Worm (Caenorhabditis elegans) whole organism, L2 larva: ENCODE data around the gene mpk-1.

Source experiments
- C34F6.9 ChIP-seq: fragments of 150-350 bp; optimal IDR thresholded peaks from 2 replicates; lab custom pipeline; 2014; ENCODE audit warnings: missing biosample characterization, missing genetic modification characterization
- R02D3.7 ChIP-seq: fragments of 150-350 bp; optimal IDR thresholded peaks from 2 replicates; lab custom pipeline; 2014; ENCODE audit warnings: missing biosample characterization, missing genetic modification characterization
- Y55F3AM.14 ChIP-seq: fragments of 200-800 bp; sonication (Bioruptor generic); optimal IDR thresholded peaks from 2 replicates; lab custom pipeline; 2018; ENCODE audit warnings: mild to moderate bottlenecking, missing genetic modification characterization, missing compliant biosample characterization
- ZK546.5 ChIP-seq: sonication (generic microtip); optimal IDR thresholded peaks from 2 replicates; lab custom pipeline; 2017; ENCODE audit warnings: missing biosample characterization, missing genetic modification characterization
- alr-1 ChIP-seq: fragments of 150-350 bp; optimal IDR thresholded peaks from 2 replicates; lab custom pipeline; 2014; ENCODE audit warnings: missing biosample characterization, missing genetic modification characterization
- ama-1 ChIP-seq: fragments of 150-350 bp; optimal IDR thresholded peaks from 2 replicates; lab custom pipeline; 2018; ENCODE audit warnings: inconsistent platforms
- blmp-1 ChIP-seq: sonication (generic microtip); optimal IDR thresholded peaks from 2 replicates; lab custom pipeline; 2017; ENCODE audit warnings: missing genetic modification characterization, mild to moderate bottlenecking, missing compliant biosample characterization, antibody characterized with exemption, moderate library complexity; ENCODE audit not compliant: insufficient read depth
- ceh-16 ChIP-seq: fragments of 150-350 bp; optimal IDR thresholded peaks from 2 replicates; lab custom pipeline; 2014; ENCODE audit warnings: missing biosample characterization, missing genetic modification characterization
- ceh-82 ChIP-seq: fragments of 150-350 bp; optimal IDR thresholded peaks from 2 replicates; lab custom pipeline; 2014; ENCODE audit warnings: missing biosample characterization, missing genetic modification characterization
- crh-2 ChIP-seq: sonication (generic microtip); optimal IDR thresholded peaks from 2 replicates; lab custom pipeline; 2017; ENCODE audit warnings: missing biosample characterization, missing genetic modification characterization
- dmd-4 ChIP-seq: sonication (generic microtip); optimal IDR thresholded peaks from 2 replicates; lab custom pipeline; 2017; ENCODE audit warnings: missing biosample characterization, missing genetic modification characterization
- egl-27 ChIP-seq: sonication (generic microtip); optimal IDR thresholded peaks from 3 replicates; lab custom pipeline; 2017; ENCODE audit warnings: missing biosample characterization, missing genetic modification reagents, missing genetic modification characterization
- elt-1 ChIP-seq: fragments of 150-350 bp; optimal IDR thresholded peaks from 2 replicates; lab custom pipeline; 2014; ENCODE audit warnings: missing biosample characterization, missing genetic modification characterization
- fos-1 ChIP-seq: fragments of 150-350 bp; optimal IDR thresholded peaks from 2 replicates; lab custom pipeline; 2014; ENCODE audit warnings: missing biosample characterization, missing genetic modification characterization
- gmeb-1 ChIP-seq: fragments of 150-350 bp; optimal IDR thresholded peaks from 2 replicates; lab custom pipeline; 2014; ENCODE audit warnings: missing biosample characterization, missing genetic modification characterization
- lin-13 ChIP-seq: fragments of 150-350 bp; optimal IDR thresholded peaks from 2 replicates; lab custom pipeline; 2014; ENCODE audit warnings: missing biosample characterization, missing genetic modification reagents, missing genetic modification characterization
- lin-39 ChIP-seq: fragments of 150-350 bp; optimal IDR thresholded peaks from 2 replicates; lab custom pipeline; 2014; ENCODE audit warnings: missing biosample characterization, missing genetic modification reagents, missing genetic modification characterization
- lsy-2 ChIP-seq, 2 experiments: fragments of 150-350 bp in 1 of 2; sonication (generic microtip) in 1 of 2; optimal IDR thresholded peaks; 2 replicates each; lab custom pipeline; 2014 to 2017; ENCODE audit warnings: missing biosample characterization in 2 of 2, missing genetic modification characterization in 2 of 2
- mbf-1 ChIP-seq: sonication (generic microtip); optimal IDR thresholded peaks from 2 replicates; lab custom pipeline; 2017; ENCODE audit warnings: missing biosample characterization, missing genetic modification characterization
- nhr-10 ChIP-seq: sonication (generic microtip); optimal IDR thresholded peaks from 2 replicates; lab custom pipeline; 2017; ENCODE audit warnings: missing biosample characterization, missing genetic modification characterization
- nhr-11 ChIP-seq: fragments of 150-350 bp; optimal IDR thresholded peaks from 2 replicates; lab custom pipeline; 2014; ENCODE audit warnings: missing biosample characterization, missing genetic modification characterization
- nhr-12 ChIP-seq: fragments of 150-350 bp; optimal IDR thresholded peaks from 2 replicates; lab custom pipeline; 2014; ENCODE audit warnings: missing biosample characterization, missing genetic modification characterization
- nhr-129 ChIP-seq: fragments of 150-350 bp; optimal IDR thresholded peaks from 2 replicates; lab custom pipeline; 2014; ENCODE audit warnings: missing biosample characterization, missing genetic modification characterization
- nhr-21 ChIP-seq: fragments of 150-350 bp; optimal IDR thresholded peaks from 2 replicates; lab custom pipeline; 2014; ENCODE audit warnings: missing biosample characterization, missing genetic modification characterization
- nhr-23 ChIP-seq: fragments of 150-350 bp; optimal IDR thresholded peaks from 2 replicates; lab custom pipeline; 2014; ENCODE audit warnings: missing biosample characterization, missing genetic modification reagents, missing genetic modification characterization
- nhr-237 ChIP-seq: fragments of 150-350 bp; optimal IDR thresholded peaks from 2 replicates; lab custom pipeline; 2014; ENCODE audit warnings: missing biosample characterization, missing genetic modification characterization
- nhr-6 ChIP-seq: fragments of 150-350 bp; optimal IDR thresholded peaks from 2 replicates; lab custom pipeline; 2014; ENCODE audit warnings: missing biosample characterization, missing genetic modification characterization
- nhr-77 ChIP-seq: fragments of 150-350 bp; optimal IDR thresholded peaks from 2 replicates; lab custom pipeline; 2014; ENCODE audit warnings: missing biosample characterization, missing genetic modification characterization
- peb-1 ChIP-seq: fragments of 150-350 bp; optimal IDR thresholded peaks from 2 replicates; lab custom pipeline; 2014; ENCODE audit warnings: missing biosample characterization, missing genetic modification characterization
- sem-4 ChIP-seq: fragments of 150-350 bp; optimal IDR thresholded peaks from 2 replicates; lab custom pipeline; 2014; ENCODE audit warnings: missing biosample characterization, missing genetic modification reagents, missing genetic modification characterization
- skn-1 ChIP-seq: sonication (generic microtip); optimal IDR thresholded peaks from 2 replicates; lab custom pipeline; 2017; ENCODE audit warnings: missing biosample characterization, missing genetic modification characterization
- sma-3 ChIP-seq: sonication (generic microtip); optimal IDR thresholded peaks from 2 replicates; lab custom pipeline; 2016; ENCODE audit warnings: missing genetic modification reagents, missing genetic modification characterization, missing compliant biosample characterization
- sma-9 ChIP-seq, 2 experiments: fragments of 150-350 bp in 1 of 2; sonication (generic microtip) in 1 of 2; optimal IDR thresholded peaks; 2 replicates each; lab custom pipeline; 2014 to 2016; ENCODE audit warnings: missing genetic modification characterization in 2 of 2, mild to moderate bottlenecking in 1 of 2, missing biosample characterization in 1 of 2, missing compliant biosample characterization in 1 of 2, missing genetic modification reagents in 1 of 2, moderate library complexity in 1 of 2
- snpc-4 ChIP-seq: fragments of 150-350 bp; optimal IDR thresholded peaks from 2 replicates; lab custom pipeline; 2014; ENCODE audit warnings: missing biosample characterization, missing genetic modification characterization
- unc-39 ChIP-seq: fragments of 150-350 bp; optimal IDR thresholded peaks from 2 replicates; lab custom pipeline; 2014; ENCODE audit warnings: missing biosample characterization, missing genetic modification characterization
- unc-55 ChIP-seq: fragments of 150-350 bp; sonication (generic microtip); optimal IDR thresholded peaks from 3 replicates; lab custom pipeline; 2014; ENCODE audit warnings: missing biosample characterization, missing genetic modification reagents, missing genetic modification characterization
- unc-62 ChIP-seq: fragments of 150-350 bp; optimal IDR thresholded peaks from 2 replicates; lab custom pipeline; 2014; ENCODE audit warnings: missing biosample characterization, missing genetic modification reagents, missing genetic modification characterization
- zag-1 ChIP-seq: fragments of 150-350 bp; optimal IDR thresholded peaks from 2 replicates; lab custom pipeline; 2014; ENCODE audit warnings: missing biosample characterization, missing genetic modification characterization
- ztf-11 ChIP-seq: sonication (generic microtip); optimal IDR thresholded peaks from 2 replicates; lab custom pipeline; 2017; ENCODE audit warnings: missing biosample characterization, missing genetic modification characterization
- ztf-4 ChIP-seq: fragments of 150-350 bp; optimal IDR thresholded peaks from 2 replicates; lab custom pipeline; 2014; ENCODE audit warnings: missing biosample characterization, missing genetic modification characterization

The mpk-1 gene

ce11 chrIII:4234642-4235295 lies 6.9 kb upstream of the mpk-1 start:
- no peak for TF ChIP-seq ama-1 (lab: Kevin White, UChicago)
- no peak for TF ChIP-seq alr-1 (tag; lab: Kevin White, UChicago)
- no peak for TF ChIP-seq zag-1 (tag; lab: Kevin White, UChicago)
- no peak for TF ChIP-seq unc-62
- TF ChIP-seq mbf-1 (tag; lab: Kevin White, UChicago): no peak
- TF ChIP-seq ceh-16 (tag; lab: Kevin White, UChicago): no peak
- TF ChIP-seq dmd-4 (tag; lab: Kevin White, UChicago): no peak
- TF ChIP-seq egl-27 (tag; lab: Kevin White, UChicago): no peak
- no peak for TF ChIP-seq nhr-6 (tag; lab: Kevin White, UChicago)
- no peak for TF ChIP-seq nhr-21 (tag; lab: Kevin White, UChicago)
- TF ChIP-seq snpc-4 (tag; lab: Kevin White, UChicago): no peak
- no peak for TF ChIP-seq blmp-1 (tag; lab: Kevin White, UChicago)
- TF ChIP-seq crh-2 (tag; lab: Kevin White, UChicago): no peak
- no peak for TF ChIP-seq lsy-2 (tag; optimal IDR thresholded peaks at IDR 0.05; lab: Kevin White, UChicago)
- no peak for TF ChIP-seq unc-39 (tag; lab: Kevin White, UChicago)
- TF ChIP-seq C34F6.9 (tag; lab: Kevin White, UChicago): no peak
- TF ChIP-seq ztf-4: no peak

ce11 chrIII:4232811-4233269 lies 4.9 kb upstream of the mpk-1 start, which contains the start of gene nhr-20:
Gene nhr-20 (minus strand): TSS chrIII:4233219.
- no peak for TF ChIP-seq nhr-129 (tag; lab: Kevin White, UChicago)
- no peak for TF ChIP-seq nhr-10 (tag; lab: Kevin White, UChicago)
- TF ChIP-seq crh-2 (tag; lab: Kevin White, UChicago): no peak
- no peak for TF ChIP-seq sma-9 (GFP tag; optimal IDR thresholded peaks at IDR 0.05; lab: Kevin White, UChicago)
- TF ChIP-seq sma-9 (tag; optimal IDR thresholded peaks at IDR 0.05; lab: Kevin White, UChicago): no peak
- TF ChIP-seq nhr-6 (tag; lab: Kevin White, UChicago): no peak
- TF ChIP-seq nhr-21 (tag; lab: Kevin White, UChicago): no peak
- no peak for TF ChIP-seq ZK546.5
- no peak for TF ChIP-seq lin-13 (GFP tag; lab: Kevin White, UChicago)
- TF ChIP-seq snpc-4 (tag; lab: Kevin White, UChicago): no peak
- no peak for TF ChIP-seq zag-1 (tag; lab: Kevin White, UChicago)
- TF ChIP-seq gmeb-1 (tag; lab: Kevin White, UChicago): no peak
- no peak for TF ChIP-seq mbf-1 (tag; lab: Kevin White, UChicago)
- TF ChIP-seq Y55F3AM.14 (GFP tag; lab: Kevin White, UChicago): no peak
- no peak for TF ChIP-seq nhr-12 (tag; lab: Kevin White, UChicago)
- TF ChIP-seq fos-1 (tag; lab: Kevin White, UChicago): no peak
- no peak for TF ChIP-seq R02D3.7 (tag; lab: Kevin White, UChicago)
- TF ChIP-seq sma-3 (GFP tag; lab: Kevin White, UChicago): no peak
- no peak for TF ChIP-seq alr-1 (tag; lab: Kevin White, UChicago)
- no peak for TF ChIP-seq ama-1 (lab: Kevin White, UChicago)
- TF ChIP-seq blmp-1 (tag; lab: Kevin White, UChicago): no peak

ce11 chrIII:4231372-4231771 lies 3.5 kb upstream of the mpk-1 start:
- TF ChIP-seq crh-2 (tag; lab: Kevin White, UChicago) (no peak), nhr-237 (tag; lab: Kevin White, UChicago) (no peak), blmp-1 (tag; lab: Kevin White, UChicago) (no peak), gmeb-1 (tag; lab: Kevin White, UChicago) (no peak), mbf-1 (tag; lab: Kevin White, UChicago) (no peak), lin-39 (tag; lab: Kevin White, UChicago) (no peak), ZK546.5 (no peak), lin-13 (GFP tag; lab: Kevin White, UChicago) (no peak), elt-1 (tag; lab: Kevin White, UChicago) (no peak), nhr-10 (tag; lab: Kevin White, UChicago) (no peak), C34F6.9 (tag; lab: Kevin White, UChicago) (no peak), nhr-77 (tag; lab: Kevin White, UChicago) (no peak), unc-62 (no peak), lsy-2 (tag; optimal IDR thresholded peaks at IDR 0.05; lab: Kevin White, UChicago) (no peak), fos-1 (tag; lab: Kevin White, UChicago) (no peak)

- TF ChIP-seq unc-55 (no peak), ztf-4 (no peak), peb-1 (no peak), nhr-23 (tag; lab: Kevin White, UChicago) (no peak), nhr-10 (tag; lab: Kevin White, UChicago) (no peak), elt-1 (tag; lab: Kevin White, UChicago) (no peak), nhr-11 (tag; lab: Kevin White, UChicago) (no peak), fos-1 (tag; lab: Kevin White, UChicago) (no peak), sem-4 (tag; lab: Kevin White, UChicago) (no peak), nhr-237 (tag; lab: Kevin White, UChicago) (no peak), nhr-129 (tag; lab: Kevin White, UChicago) (no peak), gmeb-1 (tag; lab: Kevin White, UChicago) (no peak), egl-27 (tag; lab: Kevin White, UChicago) (no peak), ztf-11 (tag; lab: Kevin White, UChicago) (no peak), mbf-1 (tag; lab: Kevin White, UChicago) (no peak), ceh-82 (tag; lab: Kevin White, UChicago) (no peak), skn-1 (tag; lab: Kevin White, UChicago) (no peak)
Measured at ce11 chrIII:4230092-4230491, 2.2 kb upstream of the mpk-1 start.
